Worm (Caenorhabditis elegans): Measurements from ENCODE around the gene cri-3.

The cri-3 gene

DNA sequence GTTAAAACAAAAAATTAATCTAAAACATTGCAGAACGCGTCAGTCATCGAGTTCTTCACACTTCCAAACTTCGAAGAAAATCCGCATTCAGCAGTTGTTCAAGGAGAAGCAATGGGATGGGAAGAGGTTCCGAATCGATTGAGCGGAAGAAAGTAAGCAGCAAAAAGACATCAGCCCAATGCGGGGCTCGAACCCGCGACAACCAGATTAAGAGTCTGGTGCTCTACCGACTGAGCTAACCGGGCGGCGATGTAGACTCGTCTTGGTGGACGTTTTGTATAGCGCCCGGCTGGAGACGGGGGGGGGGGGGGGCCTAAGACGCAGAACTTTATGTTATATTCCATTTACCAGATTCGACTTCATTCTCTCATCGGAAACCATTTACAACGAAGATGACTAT lies 30.6 kb downstream of the cri-3 start:
- TF ChIP-seq unc-130 (tag; optimal IDR thresholded peaks at IDR 0.05) (no peak), fkh-10 (GFP tag; optimal IDR thresholded peaks at IDR 0.05) (no peak), alr-1 (tag; optimal IDR thresholded peaks at IDR 0.05; ENCODE audit: borderline replicate concordance) (no peak), elt-2 (tag; optimal IDR thresholded peaks at IDR 0.05) (no peak), ztf-11 (tag; optimal IDR thresholded peaks at IDR 0.05) (no peak), tbx-2 (tag; optimal IDR thresholded peaks at IDR 0.05) (no peak), lin-39 (tag; optimal IDR thresholded peaks at IDR 0.05) (no peak), snpc-4 (tag; optimal IDR thresholded peaks at IDR 0.05) (no peak), C04F5.9 (tag; optimal IDR thresholded peaks at IDR 0.05) (no peak)

DNA sequence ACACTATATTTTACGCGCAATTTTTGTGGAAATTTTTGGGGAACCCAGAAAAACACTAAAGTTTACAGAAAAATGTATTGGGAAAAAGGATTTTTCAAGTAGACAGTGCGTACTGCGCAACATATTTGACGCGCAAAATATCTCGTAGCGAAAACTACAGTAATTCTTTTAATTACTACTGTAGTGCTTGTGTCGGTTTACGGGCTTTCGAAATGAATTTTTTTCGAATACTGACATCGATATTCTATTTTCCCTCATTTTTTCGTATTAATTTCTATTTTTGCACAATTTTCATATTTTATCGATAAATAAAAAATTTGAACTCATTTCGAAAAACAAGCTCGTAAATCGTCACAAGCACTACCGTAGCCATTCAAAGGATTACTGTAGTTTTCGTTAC lies 32.4 kb downstream of the cri-3 start:
- TF ChIP-seq ama-1 (optimal IDR thresholded peaks at IDR 0.05) (no peak), skn-1 (tag; optimal IDR thresholded peaks at IDR 0.05) (no peak), nhr-71 (tag; optimal IDR thresholded peaks at IDR 0.05) (no peak), fkh-8 (tag; optimal IDR thresholded peaks at IDR 0.05) (no peak), hpl-2 (GFP tag; optimal IDR thresholded peaks at IDR 0.05) (no peak), C04F5.9 (tag; optimal IDR thresholded peaks at IDR 0.05) (no peak), egl-27 (tag; optimal IDR thresholded peaks at IDR 0.05) (no peak), pag-3 (tag; optimal IDR thresholded peaks at IDR 0.05; ENCODE audit: borderline replicate concordance, insufficient read depth) (no peak), pax-3 (tag; optimal IDR thresholded peaks at IDR 0.05) (no peak), lin-35 (GFP tag; optimal IDR thresholded peaks at IDR 0.05) (no peak), ztf-11 (tag; optimal IDR thresholded peaks at IDR 0.05) (no peak), C34B4.2 (tag; optimal IDR thresholded peaks at IDR 0.05) (no peak), nhr-84 (tag; optimal IDR thresholded peaks at IDR 0.05) (no peak), pqm-1 (tag; optimal IDR thresholded peaks at IDR 0.05) (no peak), grh-1 (GFP tag; IDR thresholded peaks at IDR 0.05) (no peak), nhr-90 (tag; optimal IDR thresholded peaks at IDR 0.05; ENCODE audit: poor library complexity) (no peak)

DNA sequence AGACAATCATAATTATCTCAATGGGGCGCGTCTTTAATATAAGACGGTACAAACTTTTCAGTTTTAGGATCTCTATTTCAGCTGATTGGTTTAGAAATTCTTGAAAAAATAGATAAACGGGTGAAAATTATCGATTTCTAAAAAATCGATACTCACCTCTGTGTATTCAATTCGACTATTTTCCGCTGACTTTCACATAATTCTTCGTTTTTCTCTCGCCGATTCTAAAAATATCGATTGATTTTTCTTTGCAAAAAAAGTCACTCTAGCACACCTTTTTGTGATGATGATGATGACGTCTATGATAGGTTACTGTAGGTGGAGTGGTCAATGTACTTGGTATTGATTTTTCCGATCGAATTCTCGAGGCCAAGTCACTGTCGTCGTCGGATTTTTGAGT lies 33.6 kb downstream of the cri-3 start:
- TF ChIP-seq Y116A8C.19 (tag; optimal IDR thresholded peaks at IDR 0.05; ENCODE audit: borderline replicate concordance) = no peak
- TF ChIP-seq efl-3 (GFP tag; optimal IDR thresholded peaks at IDR 0.05) = no peak
- no peak for TF ChIP-seq vab-15 (tag; optimal IDR thresholded peaks at IDR 0.05)
- no peak for TF ChIP-seq unc-30 (tag; optimal IDR thresholded peaks at IDR 0.05)
- no peak for TF ChIP-seq ets-5 (GFP tag; IDR thresholded peaks at IDR 0.05)
- no peak for TF ChIP-seq skn-1 (tag; optimal IDR thresholded peaks at IDR 0.05)
- TF ChIP-seq C34B4.2 (tag; optimal IDR thresholded peaks at IDR 0.05) = no peak
- no peak for TF ChIP-seq nhr-28 (tag; optimal IDR thresholded peaks at IDR 0.05)
- TF ChIP-seq lsy-2 (tag; optimal IDR thresholded peaks at IDR 0.05) = no peak
- no peak for TF ChIP-seq nhr-77 (tag; optimal IDR thresholded peaks at IDR 0.05)
- no peak for TF ChIP-seq pax-3 (tag; optimal IDR thresholded peaks at IDR 0.05)
- TF ChIP-seq snu-23 (GFP tag; optimal IDR thresholded peaks at IDR 0.05) = no peak
- TF ChIP-seq nhr-237 (tag; optimal IDR thresholded peaks at IDR 0.05) = no peak
- TF ChIP-seq unc-62 (GFP tag; optimal IDR thresholded peaks at IDR 0.05) = no peak
- TF ChIP-seq elt-2 (tag; optimal IDR thresholded peaks at IDR 0.05) = no peak
- TF ChIP-seq snpc-4 (tag; optimal IDR thresholded peaks at IDR 0.05) = no peak
- no peak for TF ChIP-seq tbx-2 (tag; optimal IDR thresholded peaks at IDR 0.05)
- TF ChIP-seq sptf-1 (tag; optimal IDR thresholded peaks at IDR 0.05) = no peak
- TF ChIP-seq irx-1 (tag; optimal IDR thresholded peaks at IDR 0.05) = no peak
- no peak for TF ChIP-seq C16A3.4 (tag; optimal IDR thresholded peaks at IDR 0.05)

DNA sequence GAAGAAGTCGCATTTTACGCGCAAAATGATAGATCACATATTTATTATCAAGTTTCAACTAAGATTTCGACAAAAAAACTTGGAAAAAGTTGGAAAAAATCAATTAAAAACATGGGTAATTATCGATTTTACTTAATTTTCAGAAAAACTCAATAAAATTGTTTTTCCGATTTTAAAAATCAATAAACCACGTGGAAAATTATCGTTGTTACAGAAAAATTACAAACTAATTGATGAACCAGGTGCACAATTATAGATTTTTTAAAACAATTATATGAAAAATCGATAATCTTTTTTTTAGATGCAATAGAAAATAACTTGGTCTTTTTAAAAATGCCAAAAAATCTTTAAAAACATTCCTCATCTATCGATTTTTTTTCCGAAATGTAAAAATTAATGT lies 34.5 kb downstream of the cri-3 start:
- no peak for TF ChIP-seq efl-1 (optimal IDR thresholded peaks at IDR 0.05)
- TF ChIP-seq efl-1 (GFP tag; optimal IDR thresholded peaks at IDR 0.05 in 1 of 2) = no peak
- no peak for TF ChIP-seq nhr-11 (tag; optimal IDR thresholded peaks at IDR 0.05)
- TF ChIP-seq mef-2 (tag; optimal IDR thresholded peaks at IDR 0.05) = no peak
